Worm (Caenorhabditis elegans) whole organism, L2 larva: ENCODE measurements around the gene ZC204.6.

Source experiments
- blmp-1 ChIP-seq: sonication (generic microtip); optimal IDR thresholded peaks from 2 replicates; lab custom pipeline; 2017; ENCODE audit warnings: missing genetic modification characterization, mild to moderate bottlenecking, missing compliant biosample characterization, antibody characterized with exemption, moderate library complexity; ENCODE audit not compliant: insufficient read depth
- lin-11 ChIP-seq: fragments of 150-350 bp; sonication (generic microtip); optimal IDR thresholded peaks from 2 replicates; lab custom pipeline; 2014; ENCODE audit warnings: missing biosample characterization, missing genetic modification characterization, inconsistent platforms, mixed read lengths
- nhr-11 ChIP-seq: fragments of 150-350 bp; optimal IDR thresholded peaks from 2 replicates; lab custom pipeline; 2014; ENCODE audit warnings: missing biosample characterization, missing genetic modification characterization
- skn-1 ChIP-seq: sonication (generic microtip); optimal IDR thresholded peaks from 2 replicates; lab custom pipeline; 2017; ENCODE audit warnings: missing biosample characterization, missing genetic modification characterization
- unc-62 ChIP-seq: fragments of 150-350 bp; optimal IDR thresholded peaks from 2 replicates; lab custom pipeline; 2014; ENCODE audit warnings: missing biosample characterization, missing genetic modification reagents, missing genetic modification characterization
- zag-1 ChIP-seq: fragments of 150-350 bp; optimal IDR thresholded peaks from 2 replicates; lab custom pipeline; 2014; ENCODE audit warnings: missing biosample characterization, missing genetic modification characterization
- ztf-11 ChIP-seq: sonication (generic microtip); optimal IDR thresholded peaks from 2 replicates; lab custom pipeline; 2017; ENCODE audit warnings: missing biosample characterization, missing genetic modification characterization

DNA sequence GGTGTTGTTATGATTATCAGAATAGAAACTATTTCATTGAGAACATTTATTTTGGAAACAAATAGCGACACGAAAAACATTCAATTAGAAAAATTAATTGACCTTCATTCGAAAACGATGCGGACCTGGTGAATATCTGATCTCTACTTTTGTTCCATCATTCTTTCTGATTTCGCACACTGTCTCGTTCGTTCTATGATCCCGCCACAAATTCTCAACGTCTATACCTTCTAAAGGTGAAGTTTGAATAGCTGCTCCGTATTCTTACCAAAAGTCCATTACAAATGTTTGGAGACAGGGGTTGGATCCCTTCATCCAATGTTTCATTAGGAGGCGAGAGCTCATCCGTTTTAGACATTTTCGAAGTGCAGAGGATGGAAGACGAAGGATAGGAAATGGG lies 7.2 kb upstream of the ZC204.6 start, which contains the start of gene fbxb-16:
- TF ChIP-seq nhr-11 (tag; lab: Kevin White, UChicago) (no peak), zag-1 (tag; lab: Kevin White, UChicago) (no peak), skn-1 (tag; lab: Kevin White, UChicago) (no peak), unc-62 (GFP tag; lab: Kevin White, UChicago) (no peak), ztf-11 (tag; lab: Kevin White, UChicago) (no peak), blmp-1 (tag; lab: Kevin White, UChicago) (no peak), lin-11 (tag; lab: Kevin White, UChicago) (no peak)
